Worm (Caenorhabditis elegans): ENCODE data around the gene R08E3.3.

DNA sequence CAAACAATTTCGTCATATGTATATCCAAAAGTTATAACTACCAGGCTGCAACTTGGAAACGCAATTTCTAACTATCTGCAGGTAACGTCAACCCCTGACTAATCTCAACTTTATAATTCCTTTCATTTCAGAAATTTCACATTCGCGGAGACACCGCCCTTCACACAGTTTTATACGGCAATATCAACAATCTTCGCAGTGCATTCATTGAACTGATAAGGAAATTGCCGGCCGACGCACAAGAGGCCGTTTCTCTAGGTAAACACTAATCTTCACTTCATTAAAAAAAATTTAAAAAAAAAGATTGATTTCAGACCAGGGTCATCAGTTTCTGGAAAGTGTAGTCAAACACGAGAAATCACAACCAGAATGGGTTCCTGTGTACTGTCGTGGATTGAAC, 479 bp downstream of the R08E3.3 start:
- TF ChIP-seq aly-2 (tag; optimal IDR thresholded peaks at IDR 0.05) (no peak), nhr-77 (tag; optimal IDR thresholded peaks at IDR 0.05) (no peak), ceh-9 (tag; optimal IDR thresholded peaks at IDR 0.05) (no peak), ztf-11 (tag; optimal IDR thresholded peaks at IDR 0.05) (no peak), jun-1 (tag; optimal IDR thresholded peaks at IDR 0.05) (no peak), unc-39 (tag; optimal IDR thresholded peaks at IDR 0.05) (no peak), nhr-11 (tag; optimal IDR thresholded peaks at IDR 0.05) (no peak), mdl-1 (tag; optimal IDR thresholded peaks at IDR 0.05) (no peak), pqm-1 (tag; optimal IDR thresholded peaks at IDR 0.05) (peak; percentile 50)

Measured in whole organism, L3 larva.